Worm (Caenorhabditis elegans) whole organism, young adult: ENCODE measurements around the gene abhd-12.

Source experiments
- B0035.1 ChIP-seq: sonication (generic microtip); optimal IDR thresholded peaks from 2 replicates; lab custom pipeline; 2016; ENCODE audit warnings: missing genetic modification characterization, mild to moderate bottlenecking, missing compliant biosample characterization, missing genotype, missing genetic modification reagents
- B0336.3 ChIP-seq: fragments of 200-800 bp; sonication (Bioruptor generic); IDR thresholded peaks from 2 replicates; pipeline ENCODE4 v1.3.6; 2022; ENCODE audit warnings: missing genetic modification characterization, missing compliant biosample characterization
- F22D6.2 ChIP-seq: sonication (generic microtip); optimal IDR thresholded peaks from 2 replicates; lab custom pipeline; 2016; ENCODE audit warnings: mild to moderate bottlenecking, missing genetic modification characterization, missing compliant biosample characterization
- F23B12.7 ChIP-seq: sonication (generic microtip); optimal IDR thresholded peaks from 2 replicates; lab custom pipeline; 2017; ENCODE audit warnings: missing genetic modification characterization, mild to moderate bottlenecking, missing compliant biosample characterization, antibody characterized with exemption, moderate library complexity; ENCODE audit not compliant: insufficient read depth
- F39B2.1 ChIP-seq: fragments of 200-800 bp; sonication (Bioruptor generic); IDR thresholded peaks from 2 replicates; pipeline ENCODE4 v1.3.6; 2022; ENCODE audit warnings: missing genetic modification reagents, missing genetic modification characterization, missing compliant biosample characterization
- F49E8.2 ChIP-seq: sonication (generic microtip); optimal IDR thresholded peaks from 3 replicates; lab custom pipeline; 2017; ENCODE audit warnings: missing genetic modification characterization, mild to moderate bottlenecking, missing compliant biosample characterization, antibody characterized with exemption, moderate library complexity; ENCODE audit not compliant: insufficient read depth
- K12H6.12 ChIP-seq: fragments of 200-800 bp; sonication (Bioruptor generic); optimal IDR thresholded peaks from 2 replicates; lab custom pipeline; 2018; ENCODE audit warnings: mild to moderate bottlenecking, missing genetic modification characterization, missing compliant biosample characterization
- T07F8.4 ChIP-seq: sonication (generic microtip); optimal IDR thresholded peaks from 2 replicates; lab custom pipeline; 2016; ENCODE audit warnings: mild to moderate bottlenecking, missing genetic modification characterization, moderate library complexity, missing compliant biosample characterization
- Y53F4B.3 ChIP-seq: fragments of 200-800 bp; sonication (Bioruptor generic); IDR thresholded peaks from 2 replicates; pipeline ENCODE4 v1.3.6; 2022; ENCODE audit warnings: missing genetic modification reagents, missing genetic modification characterization, missing compliant biosample characterization
- Y53G8AR.9 ChIP-seq: fragments of 200-800 bp; sonication (Bioruptor generic); conservative IDR thresholded peaks from 2 replicates; pipeline ENCODE4 v1.3.6; 2022; ENCODE audit warnings: missing genetic modification reagents, missing genetic modification characterization, missing compliant biosample characterization
- Y56A3A.18 ChIP-seq: fragments of 200-800 bp; sonication (Bioruptor generic); IDR thresholded peaks from 2 replicates; pipeline ENCODE4 v1.3.6; 2022; ENCODE audit warnings: missing genetic modification reagents, missing genetic modification characterization, missing compliant biosample characterization
- ZK185.1 ChIP-seq: sonication (generic microtip); optimal IDR thresholded peaks from 2 replicates; lab custom pipeline; 2016; ENCODE audit warnings: mild to moderate bottlenecking, missing genetic modification characterization, missing compliant biosample characterization; ENCODE audit not compliant: poor library complexity, severe bottlenecking
- akir-1 ChIP-seq: fragments of 200-800 bp; sonication (Bioruptor generic); optimal IDR thresholded peaks from 2 replicates; lab custom pipeline; 2018; ENCODE audit warnings: mild to moderate bottlenecking, missing genetic modification characterization, moderate library complexity, missing compliant biosample characterization
- ama-1 ChIP-seq, 3 experiments: fragments of 150-350 bp in 1 of 3; sonication (generic microtip) in 2 of 3; optimal IDR thresholded peaks; 2 replicates each; lab custom pipeline; 2014 to 2018; ENCODE audit warnings: missing biosample characterization in 2 of 3, missing genetic modification characterization in 2 of 3, missing genetic modification reagents in 2 of 3
- attf-3 ChIP-seq: fragments of 200-800 bp; sonication (Bioruptor generic); conservative IDR thresholded peaks from 2 replicates; pipeline ENCODE4 v1.3.6; 2022; ENCODE audit warnings: missing genetic modification reagents, missing genetic modification characterization, missing compliant biosample characterization
- bed-1 ChIP-seq: fragments of 200-800 bp; sonication (Bioruptor generic); IDR thresholded peaks from 2 replicates; pipeline ENCODE4 v1.3.6; 2022; ENCODE audit warnings: missing genetic modification reagents, missing genetic modification characterization, missing compliant biosample characterization
- cebp-2 ChIP-seq: fragments of 200-800 bp; sonication (Bioruptor generic); IDR thresholded peaks from 2 replicates; pipeline ENCODE4 v1.3.6; 2022; ENCODE audit warnings: missing genetic modification characterization, missing compliant biosample characterization
- ceh-27 ChIP-seq: fragments of 200-800 bp; sonication (Bioruptor generic); optimal IDR thresholded peaks from 2 replicates; lab custom pipeline; 2018; ENCODE audit warnings: mild to moderate bottlenecking, missing genetic modification characterization, moderate library complexity, missing compliant biosample characterization
- die-1 ChIP-seq: sonication (generic microtip); optimal IDR thresholded peaks from 2 replicates; lab custom pipeline; 2016; ENCODE audit warnings: missing genotype, mild to moderate bottlenecking, missing genetic modification characterization, missing compliant biosample characterization
- dpl-1 ChIP-seq: fragments of 150-350 bp; optimal IDR thresholded peaks from 2 replicates; lab custom pipeline; 2014; ENCODE audit warnings: missing biosample characterization, missing genetic modification reagents, missing genetic modification characterization
- efl-1 ChIP-seq: fragments of 150-350 bp; optimal IDR thresholded peaks from 2 replicates; lab custom pipeline; 2014; ENCODE audit warnings: missing biosample characterization, missing genetic modification reagents, missing genetic modification characterization
- ekl-4 ChIP-seq: fragments of 200-800 bp; sonication (Bioruptor generic); IDR thresholded peaks from 2 replicates; pipeline ENCODE4 v1.3.6; 2022; ENCODE audit warnings: missing genetic modification reagents, missing genetic modification characterization, missing compliant biosample characterization
- hlh-12 ChIP-seq: sonication (generic microtip); optimal IDR thresholded peaks from 2 replicates; lab custom pipeline; 2016; ENCODE audit warnings: missing genetic modification characterization, missing compliant biosample characterization
- hmg-1.2 ChIP-seq: fragments of 200-800 bp; sonication (Bioruptor generic); IDR thresholded peaks from 2 replicates; pipeline ENCODE4 v1.3.6; 2022; ENCODE audit warnings: missing genetic modification reagents, missing genetic modification characterization, missing compliant biosample characterization
- hmg-20 ChIP-seq: fragments of 200-800 bp; sonication (Bioruptor generic); IDR thresholded peaks from 2 replicates; pipeline ENCODE4 v1.3.6; 2022; ENCODE audit warnings: missing genetic modification reagents, missing genetic modification characterization, missing compliant biosample characterization
- hrde-1 ChIP-seq: sonication (generic microtip); optimal IDR thresholded peaks from 2 replicates; lab custom pipeline; 2016; ENCODE audit warnings: missing genetic modification characterization, mild to moderate bottlenecking, missing compliant biosample characterization, moderate library complexity, missing genotype, missing genetic modification reagents, borderline replicate concordance
- hsf-1 ChIP-seq: fragments of 200-800 bp; sonication (Bioruptor generic); IDR thresholded peaks from 2 replicates; pipeline ENCODE4 v1.3.6; 2022; ENCODE audit warnings: missing genetic modification reagents, missing genetic modification characterization, missing compliant biosample characterization
- let-607 ChIP-seq, 2 experiments: fragments of 200-800 bp in 1 of 2; sonication (Bioruptor generic) in 1 of 2; sonication (generic microtip) in 1 of 2; optimal IDR thresholded peaks; 2 replicates each; lab custom pipeline; 2016 to 2018; ENCODE audit warnings: mild to moderate bottlenecking in 2 of 2, missing compliant biosample characterization in 2 of 2, missing genetic modification characterization in 2 of 2, moderate library complexity in 2 of 2, missing genotype in 1 of 2
- lin-35 ChIP-seq, 3 experiments: fragments of 150-350 bp in 2 of 3; sonication (generic microtip) in 1 of 3; optimal IDR thresholded peaks; 2 replicates each; lab custom pipeline; 2014 to 2018; ENCODE audit warnings: missing biosample characterization in 3 of 3, missing genetic modification characterization in 3 of 3, missing genetic modification reagents in 3 of 3
- lin-54 ChIP-seq: fragments of 200-800 bp; sonication (Bioruptor generic); optimal IDR thresholded peaks from 2 replicates; lab custom pipeline; 2018; ENCODE audit warnings: mild to moderate bottlenecking, missing genetic modification characterization, missing compliant biosample characterization
- mes-4 ChIP-seq: sonication (generic microtip); optimal IDR thresholded peaks from 2 replicates; lab custom pipeline; 2016; ENCODE audit warnings: missing genotype, missing genetic modification characterization, missing compliant biosample characterization
- mxl-1 ChIP-seq: sonication (generic microtip); optimal IDR thresholded peaks from 2 replicates; lab custom pipeline; 2016; ENCODE audit warnings: missing genetic modification characterization, missing compliant biosample characterization
- nfyb-1 ChIP-seq: fragments of 200-800 bp; sonication (Bioruptor generic); IDR thresholded peaks from 2 replicates; pipeline ENCODE4 v1.3.6; 2022; ENCODE audit warnings: missing genetic modification reagents, missing genetic modification characterization, missing compliant biosample characterization
- sdz-38 ChIP-seq: sonication (generic microtip); optimal IDR thresholded peaks from 2 replicates; lab custom pipeline; 2016; ENCODE audit warnings: missing genotype, missing genetic modification characterization, missing compliant biosample characterization
- sea-2 ChIP-seq: fragments of 200-800 bp; sonication (Bioruptor generic); IDR thresholded peaks from 2 replicates; pipeline ENCODE4 v1.3.6; 2022; ENCODE audit warnings: missing genetic modification characterization, missing compliant biosample characterization
- snpc-1.1 ChIP-seq: sonication (generic microtip); optimal IDR thresholded peaks from 2 replicates; lab custom pipeline; 2017; ENCODE audit warnings: missing genetic modification characterization, mild to moderate bottlenecking, missing compliant biosample characterization, antibody characterized with exemption, moderate library complexity, missing genotype, missing genetic modification reagents; ENCODE audit not compliant: insufficient read depth
- snpc-3.4 ChIP-seq: sonication (generic microtip); optimal IDR thresholded peaks from 2 replicates; lab custom pipeline; 2017; ENCODE audit warnings: missing genetic modification characterization, mild to moderate bottlenecking, missing compliant biosample characterization, antibody characterized with exemption, moderate library complexity, missing genotype, missing genetic modification reagents
- snpc-4 ChIP-seq, 5 experiments: fragments of 150-350 bp in 1 of 5; sonication (generic microtip) in 4 of 5; optimal IDR thresholded peaks; 2 replicates each; lab custom pipeline; 2014 to 2018; ENCODE audit warnings: missing genetic modification characterization in 5 of 5, missing biosample characterization in 3 of 5, antibody characterized with exemption in 2 of 5, mild to moderate bottlenecking in 2 of 5, missing compliant biosample characterization in 2 of 5, missing genotype in 2 of 5, moderate library complexity in 2 of 5, missing genetic modification reagents in 1 of 5
- somi-1 ChIP-seq: fragments of 200-800 bp; sonication (Bioruptor generic); optimal IDR thresholded peaks from 2 replicates; lab custom pipeline; 2018; ENCODE audit warnings: mild to moderate bottlenecking, missing genetic modification characterization, missing compliant biosample characterization
- tbx-9 ChIP-seq: sonication (generic microtip); optimal IDR thresholded peaks from 2 replicates; lab custom pipeline; 2016; ENCODE audit warnings: borderline replicate concordance, missing genetic modification characterization, inconsistent platforms, missing compliant biosample characterization
- tlf-1 ChIP-seq: fragments of 200-800 bp; sonication (Bioruptor generic); optimal IDR thresholded peaks from 2 replicates; lab custom pipeline; 2018; ENCODE audit warnings: mild to moderate bottlenecking, missing genetic modification characterization, missing compliant biosample characterization
- xnd-1 ChIP-seq: sonication (generic microtip); optimal IDR thresholded peaks from 2 replicates; lab custom pipeline; 2016; ENCODE audit warnings: missing genotype, missing genetic modification reagents, missing genetic modification characterization, missing compliant biosample characterization

abhd-12 gene

DNA sequence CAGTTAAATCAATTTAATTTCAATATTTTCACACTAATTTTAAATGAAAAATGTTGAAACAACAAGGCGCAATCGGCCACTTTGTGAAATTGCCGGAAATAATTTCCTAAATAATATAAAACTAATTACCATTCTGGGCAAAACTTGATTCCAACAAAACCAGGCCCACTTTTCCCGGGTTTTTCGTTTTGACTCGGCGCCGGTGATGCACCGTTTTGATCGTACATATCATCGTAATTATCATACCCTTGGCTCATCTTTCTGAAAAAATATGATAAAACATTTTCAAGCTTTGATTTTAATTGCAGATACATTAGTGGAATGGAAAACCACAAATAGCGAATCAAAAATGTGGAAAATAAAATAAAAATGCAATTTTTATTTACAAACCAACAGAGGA, 28.4 kb downstream of the abhd-12 start, which contains the start of gene rpb-9:
TSS of gene rpb-9 (minus strand) at position 314 of the 400 bp plus-strand sequence.
- TF ChIP-seq attf-3 (GFP tag; lab: Robert Waterston, UW) (no peak), F22D6.2 (tag; lab: Kevin White, UChicago) (no peak), bed-1 (no peak), hlh-12 (tag; lab: Kevin White, UChicago) (no peak), Y53F4B.3 (GFP tag; lab: Robert Waterston, UW) (no peak), B0336.3 (GFP tag; lab: Robert Waterston, UW) (peak; percentile 27; the same call in 1 of the 2 replicates), die-1 (tag; lab: Kevin White, UChicago) (peak; percentile 14), ceh-27 (GFP tag; lab: Kevin White, UChicago) (no peak), Y56A3A.18 (peak; percentile 25; the same call in 1 of the 2 replicates), B0035.1 (tag; lab: Kevin White, UChicago) (no peak), F39B2.1 (GFP tag; lab: Robert Waterston, UW) (no peak), snpc-3.4 (tag; lab: Kevin White, UChicago) (no peak), Y53G8AR.9 (GFP tag; lab: Robert Waterston, UW) (no peak), tbx-9 (tag; lab: Kevin White, UChicago) (no peak), xnd-1 (tag; lab: Kevin White, UChicago) (no peak), nfyb-1 (GFP tag; lab: Robert Waterston, UW) (0 out of 2 replicates have a peak, but pooled peaks have one; percentile 16), snpc-4 (GFP tag; optimal IDR thresholded peaks at IDR 0.05; lab: Kevin White, UChicago) (no peak), snpc-4 (tag; optimal IDR thresholded peaks at IDR 0.05; lab: Kevin White, UChicago) (peak in 1 of 4 experiments; percentile 35), let-607 (tag; optimal IDR thresholded peaks at IDR 0.05; lab: Kevin White, UChicago) (no peak), hmg-20 (no peak), ama-1 (optimal IDR thresholded peaks at IDR 0.05; lab: Kevin White, UChicago) (peak; percentile 17), ama-1 (GFP tag; optimal IDR thresholded peaks at IDR 0.05; lab: Kevin White, UChicago) (no peak), akir-1 (no peak), mxl-1 (tag; lab: Kevin White, UChicago) (no peak), tlf-1 (no peak), hmg-1.2 (peak; percentile 24; the same call in 1 of the 2 replicates), T07F8.4 (tag; lab: Kevin White, UChicago) (no peak), cebp-2 (GFP tag; lab: Robert Waterston, UW) (no peak), lin-35 (GFP tag; optimal IDR thresholded peaks at IDR 0.05; lab: Kevin White, UChicago) (no peak), sea-2 (GFP tag; lab: Robert Waterston, UW) (no peak), ZK185.1 (tag; lab: Kevin White, UChicago) (no peak), efl-1 (no peak), ekl-4 (no peak), F49E8.2 (tag; lab: Kevin White, UChicago) (peak; percentile 30), lin-54 (GFP tag; lab: Kevin White, UChicago) (no peak), hrde-1 (tag; lab: Kevin White, UChicago) (no peak), mes-4 (tag; lab: Kevin White, UChicago) (no peak), somi-1 (no peak), F23B12.7 (tag; lab: Kevin White, UChicago) (no peak), dpl-1 (GFP tag; lab: Kevin White, UChicago) (no peak), hsf-1 (GFP tag; lab: Robert Waterston, UW) (0 out of 2 replicates have a peak, but pooled peaks have one; percentile 30), K12H6.12 (tag; lab: Kevin White, UChicago) (no peak), snpc-1.1 (tag; lab: Kevin White, UChicago) (peak; percentile 10), sdz-38 (no peak)
